Fruit fly (Drosophila melanogaster) whole organism, embryonic: ENCODE results near the gene Kdm2.
A peak's percentile ranks its signal among the peaks of the same experiment; 100 is the strongest.

Source experiments
- Adf1 ChIP-seq: fragments of 200-800 bp; sonication (Bioruptor generic); IDR thresholded peaks from 2 replicates; pipeline ENCODE4 v1.3.6; 2022; ENCODE audit warnings: missing biosample characterization, missing genetic modification characterization
- BEAF-32 ChIP-seq: fragments of 200-800 bp; sonication (Bioruptor generic); optimal IDR thresholded peaks from 3 replicates; lab custom pipeline; 2017; ENCODE audit warnings: missing biosample characterization, missing genetic modification characterization, mild to moderate bottlenecking, moderate library complexity, missing genetic modification reagents
- CG10543 ChIP-seq: fragments of 200-800 bp; sonication (Bioruptor generic); optimal IDR thresholded peaks from 3 replicates; lab custom pipeline; 2017; ENCODE audit warnings: missing biosample characterization, mild to moderate bottlenecking, missing genetic modification characterization, moderate library complexity
- CG11504 ChIP-seq: fragments of 200-800 bp; sonication (Bioruptor generic); optimal IDR thresholded peaks from 3 replicates; lab custom pipeline; 2019; ENCODE audit warnings: missing biosample characterization, mild to moderate bottlenecking, missing genetic modification characterization, moderate library complexity
- CG11560 ChIP-seq: fragments of 200-800 bp; sonication (Bioruptor generic); IDR thresholded peaks from 3 replicates; pipeline ENCODE4 v1.3.6; 2022; ENCODE audit warnings: missing biosample characterization, missing genetic modification characterization
- CG12071 ChIP-seq: fragments of 200-800 bp; sonication (Bioruptor generic); optimal IDR thresholded peaks from 3 replicates; lab custom pipeline; 2018; ENCODE audit warnings: missing biosample characterization, mild to moderate bottlenecking, missing genetic modification characterization
- CG12236 ChIP-seq: fragments of 200-800 bp; sonication (Bioruptor generic); optimal IDR thresholded peaks from 2 replicates; lab custom pipeline; 2016; ENCODE audit warnings: missing biosample characterization, missing genetic modification characterization
- CG14710 ChIP-seq: fragments of 200-800 bp; sonication (Bioruptor generic); optimal IDR thresholded peaks from 3 replicates; lab custom pipeline; 2019; ENCODE audit warnings: missing biosample characterization, mild to moderate bottlenecking, missing genetic modification characterization, moderate library complexity
- CG16813 ChIP-seq: fragments of 200-800 bp; sonication (Bioruptor generic); IDR thresholded peaks from 3 replicates; pipeline ENCODE4 v1.3.6; 2022; ENCODE audit warnings: missing biosample characterization, missing genetic modification characterization; ENCODE audit not compliant: partially characterized antibody
- CG17829 ChIP-seq: fragments of 200-800 bp; optimal IDR thresholded peaks from 2 replicates; lab custom pipeline; 2019; ENCODE audit warnings: missing biosample characterization, mild to moderate bottlenecking, missing genetic modification characterization, moderate library complexity
- CG18262 ChIP-seq: fragments of 200-800 bp; optimal IDR thresholded peaks from 3 replicates; lab custom pipeline; 2019; ENCODE audit warnings: missing biosample characterization, mild to moderate bottlenecking, missing genetic modification characterization, moderate library complexity
- CG2116 ChIP-seq: fragments of 200-800 bp; sonication (Bioruptor generic); optimal IDR thresholded peaks from 3 replicates; lab custom pipeline; 2018; ENCODE audit warnings: missing biosample characterization, mild to moderate bottlenecking, missing genetic modification characterization
- CG31365 ChIP-seq: fragments of 200-800 bp; sonication (Bioruptor generic); optimal IDR thresholded peaks from 2 replicates; lab custom pipeline; 2018; ENCODE audit warnings: missing biosample characterization, mild to moderate bottlenecking, missing genetic modification characterization
- CG31441 ChIP-seq: fragments of 200-800 bp; sonication (Bioruptor generic); IDR thresholded peaks from 2 replicates; pipeline ENCODE4 v1.3.6; 2022; ENCODE audit warnings: missing biosample characterization, missing genetic modification characterization
- CG34224 ChIP-seq: fragments of 200-800 bp; sonication (Bioruptor generic); IDR thresholded peaks from 3 replicates; pipeline ENCODE4 v1.3.6; 2022; ENCODE audit warnings: missing biosample characterization, missing genetic modification characterization; ENCODE audit not compliant: partially characterized antibody
- CG6654 ChIP-seq: fragments of 200-800 bp; sonication (Bioruptor generic); optimal IDR thresholded peaks from 2 replicates; lab custom pipeline; 2017; ENCODE audit warnings: missing biosample characterization, mild to moderate bottlenecking, missing genetic modification characterization
- CG6683 ChIP-seq: fragments of 200-800 bp; sonication (Bioruptor generic); optimal IDR thresholded peaks from 2 replicates; lab custom pipeline; 2017; ENCODE audit warnings: missing biosample characterization, mild to moderate bottlenecking, missing genetic modification characterization, missing genetic modification reagents
- CG8388 ChIP-seq: fragments of 200-800 bp; sonication (Bioruptor generic); optimal IDR thresholded peaks from 2 replicates; lab custom pipeline; 2019; ENCODE audit warnings: missing biosample characterization, mild to moderate bottlenecking, missing genetic modification characterization, moderate library complexity
- CG9609 ChIP-seq: fragments of 200-800 bp; sonication (Bioruptor generic); optimal IDR thresholded peaks from 3 replicates; lab custom pipeline; 2016; ENCODE audit warnings: missing biosample characterization, missing genetic modification characterization
- E2f2 ChIP-seq: fragments of 200-800 bp; sonication (Bioruptor generic); IDR thresholded peaks from 2 replicates; pipeline ENCODE4 v1.3.6; 2022; ENCODE audit warnings: missing biosample characterization, missing genetic modification characterization
- GATAe ChIP-seq: fragments of 200-800 bp; sonication (Bioruptor generic); conservative IDR thresholded peaks from 2 replicates; pipeline ENCODE4 v1.3.6; 2022; ENCODE audit warnings: missing biosample characterization, missing genetic modification characterization
- H2.0 ChIP-seq: fragments of 200-800 bp; sonication (Bioruptor generic); IDR thresholded peaks from 2 replicates; pipeline ENCODE4 v1.3.6; 2022; ENCODE audit warnings: missing biosample characterization, missing genetic modification characterization
- HLH4C ChIP-seq: fragments of 200-800 bp; sonication (Bioruptor generic); IDR thresholded peaks from 3 replicates; pipeline ENCODE4 v1.3.6; 2022; ENCODE audit warnings: missing biosample characterization, missing genetic modification characterization; ENCODE audit not compliant: partially characterized antibody
- MESR4 ChIP-seq: fragments of 200-800 bp; sonication (Bioruptor generic); optimal IDR thresholded peaks from 2 replicates; lab custom pipeline; 2018; ENCODE audit warnings: missing biosample characterization, mild to moderate bottlenecking, missing genetic modification characterization, moderate library complexity
- Max ChIP-seq: fragments of 200-800 bp; sonication (Bioruptor generic); optimal IDR thresholded peaks from 2 replicates; lab custom pipeline; 2016; ENCODE audit warnings: missing biosample characterization, mild to moderate bottlenecking, missing genetic modification characterization
- Med ChIP-seq: fragments of 200-800 bp; sonication (Bioruptor generic); peaks from one replicate; lab custom pipeline; 2016; ENCODE audit warnings: missing biosample characterization, missing genetic modification characterization, mild to moderate bottlenecking, inconsistent platforms, moderate library complexity
- Myb ChIP-seq: fragments of 200-800 bp; sonication (Bioruptor generic); optimal IDR thresholded peaks from 2 replicates; lab custom pipeline; 2016; ENCODE audit warnings: missing biosample characterization, missing genetic modification characterization
- NC2β ChIP-seq: fragments of 200-800 bp; sonication (Bioruptor generic); optimal IDR thresholded peaks from 2 replicates; lab custom pipeline; 2016; ENCODE audit warnings: missing biosample characterization, missing genetic modification characterization
- NFAT ChIP-seq: fragments of 200-800 bp; sonication (Bioruptor generic); IDR thresholded peaks from 2 replicates; pipeline ENCODE4 v1.3.6; 2022; ENCODE audit warnings: missing biosample characterization, missing genetic modification characterization
- Opbp ChIP-seq: fragments of 200-800 bp; sonication (Bioruptor generic); IDR thresholded peaks from 3 replicates; pipeline ENCODE4 v1.3.6; 2022; ENCODE audit warnings: missing biosample characterization, missing genetic modification characterization; ENCODE audit not compliant: partially characterized antibody
- Optix ChIP-seq: fragments of 200-800 bp; sonication (Bioruptor generic); IDR thresholded peaks from 3 replicates; pipeline ENCODE4 v1.3.6; 2022; ENCODE audit warnings: missing biosample characterization, missing genetic modification characterization
- Rfx ChIP-seq: fragments of 200-800 bp; sonication (Bioruptor generic); IDR thresholded peaks from 2 replicates; pipeline ENCODE4 v1.3.6; 2022; ENCODE audit warnings: missing biosample characterization, missing genetic modification characterization
- Sry-δ ChIP-seq: fragments of 200-800 bp; sonication (Bioruptor generic); optimal IDR thresholded peaks from 2 replicates; lab custom pipeline; 2016; ENCODE audit warnings: missing biosample characterization, missing genetic modification characterization
- amos ChIP-seq: fragments of 200-800 bp; sonication (Bioruptor generic); IDR thresholded peaks from 2 replicates; pipeline ENCODE4 v1.3.6; 2022; ENCODE audit warnings: missing biosample characterization, missing genetic modification characterization; ENCODE audit not compliant: partially characterized antibody
- bbx ChIP-seq: fragments of 200-800 bp; sonication (Bioruptor generic); IDR thresholded peaks from 2 replicates; pipeline ENCODE4 v1.3.6; 2022; ENCODE audit warnings: missing biosample characterization, missing genetic modification characterization; ENCODE audit not compliant: partially characterized antibody
- cas ChIP-seq: fragments of 200-800 bp; sonication (Bioruptor generic); IDR thresholded peaks from 2 replicates; pipeline ENCODE4 v1.3.6; 2022; ENCODE audit warnings: missing biosample characterization, missing genetic modification characterization
- crol ChIP-seq: fragments of 200-800 bp; sonication (Bioruptor generic); IDR thresholded peaks from 2 replicates; pipeline ENCODE4 v1.3.6; 2022; ENCODE audit warnings: missing biosample characterization, missing genetic modification characterization
- fd64A ChIP-seq: fragments of 200-800 bp; sonication (Bioruptor generic); optimal IDR thresholded peaks from 3 replicates; lab custom pipeline; 2018; ENCODE audit warnings: missing biosample characterization, mild to moderate bottlenecking, missing genetic modification characterization
- gt ChIP-seq: fragments of 200-800 bp; sonication (Bioruptor generic); IDR thresholded peaks from 2 replicates; pipeline ENCODE4 v1.3.6; 2022; ENCODE audit warnings: missing biosample characterization, missing genetic modification characterization
- jumu ChIP-seq: fragments of 200-800 bp; sonication (Bioruptor generic); optimal IDR thresholded peaks from 3 replicates; lab custom pipeline; 2016; ENCODE audit warnings: missing biosample characterization, missing genetic modification characterization
- lbe ChIP-seq: fragments of 200-800 bp; sonication (Bioruptor generic); optimal IDR thresholded peaks from 2 replicates; lab custom pipeline; 2016; ENCODE audit warnings: missing biosample characterization, mild to moderate bottlenecking, missing genetic modification characterization
- mirr ChIP-seq: fragments of 200-800 bp; sonication (Bioruptor generic); optimal IDR thresholded peaks from 3 replicates; lab custom pipeline; 2018; ENCODE audit warnings: missing biosample characterization, mild to moderate bottlenecking, missing genetic modification characterization
- sens ChIP-seq: fragments of 200-800 bp; sonication (Bioruptor generic); peaks from one replicate; lab custom pipeline; 2016; ENCODE audit warnings: missing biosample characterization, missing genetic modification characterization
- sima ChIP-seq: fragments of 200-800 bp; sonication (Bioruptor generic); optimal IDR thresholded peaks from 2 replicates; lab custom pipeline; 2016; ENCODE audit warnings: missing biosample characterization, missing genetic modification characterization
- slbo ChIP-seq: fragments of 200-800 bp; sonication (Bioruptor generic); IDR thresholded peaks from 2 replicates; pipeline ENCODE4 v1.3.6; 2022; ENCODE audit warnings: missing biosample characterization, missing genetic modification characterization
- toy ChIP-seq: fragments of 200-800 bp; sonication (Bioruptor generic); IDR thresholded peaks from 2 replicates; pipeline ENCODE4 v1.3.6; 2022; ENCODE audit warnings: missing biosample characterization, missing genetic modification characterization
- trem ChIP-seq: fragments of 200-800 bp; optimal IDR thresholded peaks from 3 replicates; lab custom pipeline; 2019; ENCODE audit warnings: missing biosample characterization, mild to moderate bottlenecking, missing genetic modification characterization, moderate library complexity
- unc-4 ChIP-seq: fragments of 200-800 bp; sonication (Bioruptor generic); IDR thresholded peaks from 2 replicates; pipeline ENCODE4 v1.3.6; 2022; ENCODE audit warnings: missing biosample characterization, missing genetic modification characterization; ENCODE audit not compliant: partially characterized antibody
- vnd ChIP-seq: fragments of 200-800 bp; sonication (Bioruptor generic); IDR thresholded peaks from 3 replicates; pipeline ENCODE4 v1.3.6; 2022; ENCODE audit warnings: missing biosample characterization, missing genetic modification characterization; ENCODE audit not compliant: partially characterized antibody
- wek ChIP-seq: fragments of 200-800 bp; sonication (Bioruptor generic); optimal IDR thresholded peaks from 3 replicates; lab custom pipeline; 2018; ENCODE audit warnings: missing biosample characterization, mild to moderate bottlenecking, missing genetic modification characterization, moderate library complexity

The Kdm2 gene

dm6 chr3R:9003600-9004223, 48.6 kb upstream of the Kdm2 start, which contains the start of the genes CG31100 and CG11980 (continued):
- no peak for TF ChIP-seq CG11504 (tag; lab: Kevin White, UChicago)
- peak; percentile 99 for TF ChIP-seq Myb (GFP tag; lab: Kevin White, UChicago)
- TF ChIP-seq slbo (GFP tag; lab: Robert Waterston, UW): no peak
- TF ChIP-seq CG2116: peak; percentile 62
- no peak for TF ChIP-seq CG6683 (GFP tag; lab: Kevin White, UChicago)
- TF ChIP-seq mirr (GFP tag; lab: Kevin White, UChicago): no peak
- TF ChIP-seq Med (GFP tag; lab: Kevin White, UChicago): peak; percentile 60
- TF ChIP-seq fd64A (GFP tag; lab: Kevin White, UChicago): no peak
- TF ChIP-seq NFAT (GFP tag; lab: Robert Waterston, UW): no peak
- TF ChIP-seq MESR4: peak; percentile 77
- TF ChIP-seq CG6654 (GFP tag; lab: Kevin White, UChicago): no peak
- peak; percentile 49; the same call in 2 of the 3 replicates for TF ChIP-seq HLH4C (GFP tag; lab: Robert Waterston, UW)
- TF ChIP-seq CG12071 (GFP tag; lab: Kevin White, UChicago): no peak
- peak; percentile 42; the same call in 1 of the 3 replicates for TF ChIP-seq vnd (GFP tag; lab: Robert Waterston, UW)
- peak; percentile 23 for TF ChIP-seq wek
- TF ChIP-seq BEAF-32 (GFP tag; lab: Kevin White, UChicago): peak; percentile 86
- TF ChIP-seq amos: peak; percentile 77
- no peak for TF ChIP-seq CG31365 (tag; lab: Kevin White, UChicago)
- TF ChIP-seq bbx (GFP tag; lab: Robert Waterston, UW): peak; percentile 75
- TF ChIP-seq toy (GFP tag; lab: Robert Waterston, UW): no peak
- TF ChIP-seq sens (GFP tag; lab: Kevin White, UChicago): peak; percentile 72
- TF ChIP-seq sima (GFP tag; lab: Kevin White, UChicago): no peak
- TF ChIP-seq lbe (GFP tag; lab: Kevin White, UChicago): peak; percentile 24
- no peak for TF ChIP-seq crol (GFP tag; lab: Robert Waterston, UW)
- peak; percentile 13 for TF ChIP-seq Max
- peak; percentile 18 for TF ChIP-seq NC2β (GFP tag; lab: Kevin White, UChicago)
- peak; percentile 73 for TF ChIP-seq CG16813
- TF ChIP-seq CG9609: no peak
- no peak for TF ChIP-seq CG18262 (tag; lab: Kevin White, UChicago)
- TF ChIP-seq Adf1: no peak
- no peak for TF ChIP-seq Rfx (GFP tag; lab: Robert Waterston, UW)
- TF ChIP-seq CG17829 (tag; lab: Kevin White, UChicago): peak; percentile 35
- TF ChIP-seq CG34224 (GFP tag; lab: Robert Waterston, UW): peak; percentile 73
- TF ChIP-seq CG11560 (tag; lab: Robert Waterston, UW): no peak
- peak; percentile 74 for TF ChIP-seq E2f2 (GFP tag; lab: Robert Waterston, UW)
- no peak for TF ChIP-seq CG10543 (GFP tag; lab: Kevin White, UChicago)
- no peak for TF ChIP-seq H2.0 (GFP tag; lab: Robert Waterston, UW)
- no peak for TF ChIP-seq CG12236 (GFP tag; lab: Kevin White, UChicago)
- no peak for TF ChIP-seq GATAe (GFP tag; lab: Robert Waterston, UW)
- TF ChIP-seq jumu (GFP tag; lab: Kevin White, UChicago): no peak
- no peak for TF ChIP-seq cas (GFP tag; lab: Robert Waterston, UW)
- TF ChIP-seq Sry-δ: peak; percentile 92
- peak; percentile 77 for TF ChIP-seq trem
- no peak for TF ChIP-seq gt
- no peak for TF ChIP-seq CG31441 (GFP tag; lab: Robert Waterston, UW)
- TF ChIP-seq CG8388 (GFP tag; lab: Kevin White, UChicago): no peak
- peak; percentile 79 for TF ChIP-seq CG14710
- TF ChIP-seq unc-4 (GFP tag; lab: Robert Waterston, UW): peak; percentile 83
- no peak for TF ChIP-seq Optix (GFP tag; lab: Robert Waterston, UW)
- peak; percentile 80 for TF ChIP-seq Opbp
